Worm (Caenorhabditis elegans) whole organism, mixed stage, embryonic: ENCODE results near the gene idpp-1.

ENCODE experiments used
- blmp-1 ChIP-seq: fragments of 150-350 bp; optimal IDR thresholded peaks from 2 replicates; lab custom pipeline; 2014; ENCODE audit warnings: missing biosample characterization, missing genetic modification characterization
- elt-1 ChIP-seq: sonication (generic microtip); optimal IDR thresholded peaks from 2 replicates; lab custom pipeline; 2017; ENCODE audit warnings: missing genetic modification characterization, mild to moderate bottlenecking, missing compliant biosample characterization, antibody characterized with exemption, moderate library complexity, borderline replicate concordance; ENCODE audit not compliant: insufficient read depth
- elt-3 ChIP-seq: fragments of 150-350 bp; optimal IDR thresholded peaks from 2 replicates; lab custom pipeline; 2014; ENCODE audit warnings: missing biosample characterization, missing genetic modification characterization
- ham-2 ChIP-seq: fragments of 200-800 bp; sonication (Bioruptor generic); optimal IDR thresholded peaks from 2 replicates; lab custom pipeline; 2018; ENCODE audit warnings: mild to moderate bottlenecking, missing genetic modification characterization, missing compliant biosample characterization
- lin-13 ChIP-seq: fragments of 150-350 bp; optimal IDR thresholded peaks from 2 replicates; lab custom pipeline; 2014; ENCODE audit warnings: missing biosample characterization, missing genetic modification characterization
- lsy-2 ChIP-seq: fragments of 150-350 bp; optimal IDR thresholded peaks from 2 replicates; lab custom pipeline; 2014; ENCODE audit warnings: missing biosample characterization, missing genetic modification characterization
- mep-1 ChIP-seq: fragments of 150-350 bp; optimal IDR thresholded peaks from 2 replicates; lab custom pipeline; 2017; ENCODE audit warnings: missing biosample characterization, missing genetic modification reagents, missing genetic modification characterization, inconsistent platforms
- nhr-12 ChIP-seq: fragments of 150-350 bp; optimal IDR thresholded peaks from 2 replicates; lab custom pipeline; 2014; ENCODE audit warnings: missing biosample characterization, missing genetic modification characterization
- nhr-237 ChIP-seq: fragments of 150-350 bp; optimal IDR thresholded peaks from 2 replicates; lab custom pipeline; 2014; ENCODE audit warnings: missing biosample characterization, missing genetic modification characterization
- pha-4 ChIP-seq: fragments of 150-350 bp; optimal IDR thresholded peaks from 2 replicates; lab custom pipeline; 2018; ENCODE audit warnings: missing biosample characterization, missing genetic modification reagents, missing genetic modification characterization
- snpc-4 ChIP-seq: fragments of 150-350 bp; optimal IDR thresholded peaks from 2 replicates; lab custom pipeline; 2014; ENCODE audit warnings: missing biosample characterization, missing genetic modification characterization
- ztf-11 ChIP-seq: fragments of 150-350 bp; optimal IDR thresholded peaks from 2 replicates; lab custom pipeline; 2014; ENCODE audit warnings: missing biosample characterization, missing genetic modification characterization

- TF ChIP-seq nhr-12 (tag; lab: Kevin White, UChicago) (no peak), snpc-4 (tag; lab: Kevin White, UChicago) (no peak), mep-1 (tag; lab: Kevin White, UChicago) (no peak), lsy-2 (tag; lab: Kevin White, UChicago) (no peak), lin-13 (tag; lab: Kevin White, UChicago) (no peak), nhr-237 (tag; lab: Kevin White, UChicago) (no peak), elt-1 (tag; lab: Kevin White, UChicago) (no peak), ham-2 (GFP tag; lab: Kevin White, UChicago) (no peak), blmp-1 (tag; lab: Kevin White, UChicago) (no peak), ztf-11 (tag; lab: Kevin White, UChicago) (no peak), elt-3 (tag; lab: Kevin White, UChicago) (no peak), pha-4 (tag; lab: Kevin White, UChicago) (no peak)
Measured at ce11 chrIII:759675-760074, 19.2 kb downstream of the idpp-1 start.
